Fruit fly (Drosophila melanogaster): ENCODE data around the gene CG33080.

CG33080 gene

DNA sequence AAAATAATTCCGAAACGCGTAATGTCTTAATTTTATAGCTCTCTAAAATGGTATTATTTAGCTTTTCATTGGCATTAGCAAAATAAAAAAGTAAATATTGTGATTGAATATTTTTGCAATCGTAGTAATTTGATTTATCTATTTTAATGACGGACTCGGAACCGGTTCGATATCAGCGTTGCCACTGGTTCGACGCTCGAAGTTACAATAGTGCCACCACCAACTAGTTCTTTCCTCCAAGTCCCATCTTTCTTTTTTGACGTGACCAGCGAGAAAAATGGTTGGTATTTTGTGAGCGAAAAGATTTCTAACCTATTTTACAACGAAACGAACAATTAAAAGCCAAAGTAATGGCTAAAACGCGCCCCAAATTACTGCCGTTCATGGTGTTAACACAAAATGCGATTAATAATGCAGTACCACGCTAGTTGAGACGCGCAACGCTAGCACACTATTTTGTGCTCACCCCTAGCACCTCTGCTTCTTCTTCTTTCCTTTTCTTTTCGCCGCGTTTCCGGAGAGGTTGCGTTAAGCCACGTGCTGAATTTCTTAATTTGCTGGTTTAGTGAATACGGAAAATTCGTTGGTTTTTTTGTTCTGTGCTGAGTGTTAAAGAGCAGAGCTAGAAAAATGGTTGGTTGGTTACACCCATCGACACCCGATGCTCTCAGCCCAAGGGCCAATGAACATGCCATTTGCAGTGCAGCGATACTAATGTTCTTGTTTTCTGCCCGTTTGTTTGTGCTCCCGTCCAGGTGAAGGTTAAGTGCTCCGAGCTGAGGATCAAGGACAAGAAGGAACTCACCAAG is 45.1 kb downstream of the CG33080 start, which contains the start of gene RpL35 (continued):
- TF ChIP-seq Spps (tag; optimal IDR thresholded peaks at IDR 0.05), result peak; percentile 17
- no peak for TF ChIP-seq CG12155 (GFP tag; optimal IDR thresholded peaks at IDR 0.05)
- TF ChIP-seq pho (GFP tag; optimal IDR thresholded peaks at IDR 0.05), result no peak
- peak; percentile 20 for TF ChIP-seq CG1529 (GFP tag; optimal IDR thresholded peaks at IDR 0.05)
- TF ChIP-seq CG9932 (GFP tag; IDR thresholded peaks at IDR 0.05), result peak; percentile 24; the same call in 1 of the 2 replicates
- TF ChIP-seq CG8290 (GFP tag; optimal IDR thresholded peaks at IDR 0.05), result no peak
- peak in 1 of 2 experiments; percentile 41 for TF ChIP-seq CG8290 (tag; optimal IDR thresholded peaks at IDR 0.05)
- no peak for TF ChIP-seq esg (GFP tag; conservative IDR thresholded peaks at IDR 0.05)
- TF ChIP-seq CG6254 (GFP tag; optimal IDR thresholded peaks at IDR 0.05), result peak; percentile 35
- peak; percentile 49 for TF ChIP-seq PHDP (tag; optimal IDR thresholded peaks at IDR 0.05)
- no peak for TF ChIP-seq Elba2 (GFP tag; optimal IDR thresholded peaks at IDR 0.05)
- no peak for TF ChIP-seq CG2129 (GFP tag; IDR thresholded peaks at IDR 0.05; ENCODE audit: partially characterized antibody)
- no peak for TF ChIP-seq ind (GFP tag; optimal IDR thresholded peaks at IDR 0.05)
- TF ChIP-seq nom (GFP tag; optimal IDR thresholded peaks at IDR 0.05), result peak; percentile 77
- no peak for TF ChIP-seq Lpt (GFP tag; optimal IDR thresholded peaks at IDR 0.05)
- no peak for TF ChIP-seq CG4707 (GFP tag; optimal IDR thresholded peaks at IDR 0.05)
- peak; percentile 65 for TF ChIP-seq Fer1 (GFP tag; optimal IDR thresholded peaks at IDR 0.05)
- peak; percentile 47 for TF ChIP-seq CG13624 (GFP tag; optimal IDR thresholded peaks at IDR 0.05)
- TF ChIP-seq CG16815 (GFP tag; optimal IDR thresholded peaks at IDR 0.05), result no peak
- peak; percentile 12 for TF ChIP-seq Xbp1 (GFP tag; optimal IDR thresholded peaks at IDR 0.05)
- TF ChIP-seq CG18619 (GFP tag; optimal IDR thresholded peaks at IDR 0.05), result peak; percentile 33
- peak; percentile 47; the same call in 1 of the 3 replicates for TF ChIP-seq zfh1 (GFP tag; IDR thresholded peaks at IDR 0.05)
- TF ChIP-seq Mrtf (GFP tag; IDR thresholded peaks at IDR 0.05), result no peak
- peak; percentile 29 for TF ChIP-seq CG4854 (GFP tag; optimal IDR thresholded peaks at IDR 0.05)
- no peak for TF ChIP-seq Tbp (GFP tag; optimal IDR thresholded peaks at IDR 0.05)
- peak; percentile 25 for TF ChIP-seq HLH54F (GFP tag; optimal IDR thresholded peaks at IDR 0.05)
- TF ChIP-seq C15 (GFP tag; IDR thresholded peaks at IDR 0.05), result no peak
- no peak for TF ChIP-seq hb (GFP tag; IDR thresholded peaks at IDR 0.05; ENCODE audit: partially characterized antibody)
- peak; percentile 2 for TF ChIP-seq Oli (tag; optimal IDR thresholded peaks at IDR 0.05)
- TF ChIP-seq Six4 (GFP tag; optimal IDR thresholded peaks at IDR 0.05), result no peak
- 0 out of 2 replicates have a peak, but pooled peaks have one; percentile 29 for TF ChIP-seq crol (GFP tag; IDR thresholded peaks at IDR 0.05)
- TF ChIP-seq Dip2 (GFP tag; IDR thresholded peaks at IDR 0.05), result no peak
- TF ChIP-seq Dp (GFP tag; optimal IDR thresholded peaks at IDR 0.05), result no peak
- TF ChIP-seq CG10366 (GFP tag; IDR thresholded peaks at IDR 0.05), result no peak
- TF ChIP-seq klu (GFP tag; IDR thresholded peaks at IDR 0.05), result no peak
- TF ChIP-seq CG4424 (GFP tag; optimal IDR thresholded peaks at IDR 0.05), result peak; percentile 12
- no peak for TF ChIP-seq CG17802 (tag; optimal IDR thresholded peaks at IDR 0.05)
- TF ChIP-seq caup (GFP tag; optimal IDR thresholded peaks at IDR 0.05; ENCODE audit: severe bottlenecking), result peak; percentile 70
- no peak for TF ChIP-seq Abd-B (GFP tag; optimal IDR thresholded peaks at IDR 0.05)
- TF ChIP-seq Dref (GFP tag; IDR thresholded peaks at IDR 0.05), result peak; percentile 60
- no peak for TF ChIP-seq tll (GFP tag; optimal IDR thresholded peaks at IDR 0.05)
- peak; percentile 38; the same call in 1 of the 3 replicates for TF ChIP-seq vnd (GFP tag; IDR thresholded peaks at IDR 0.05; ENCODE audit: partially characterized antibody)
- TF ChIP-seq CG11696 (GFP tag; IDR thresholded peaks at IDR 0.05), result no peak
- TF ChIP-seq CG7357 (GFP tag; IDR thresholded peaks at IDR 0.05), result no peak
- 0 out of 2 replicates have a peak, but pooled peaks have one; percentile 19 for TF ChIP-seq wdn (GFP tag; IDR thresholded peaks at IDR 0.05)
- peak; percentile 54 for TF ChIP-seq Asciz (GFP tag; optimal IDR thresholded peaks at IDR 0.05)
- TF ChIP-seq Hr39 (optimal IDR thresholded peaks at IDR 0.05), result no peak
- TF ChIP-seq chinmo (GFP tag; IDR thresholded peaks at IDR 0.05; ENCODE audit: partially characterized antibody), result no peak
- TF ChIP-seq salm (tag; optimal IDR thresholded peaks at IDR 0.05), result peak; percentile 33
- peak; percentile 21 for TF ChIP-seq bcd (GFP tag; optimal IDR thresholded peaks at IDR 0.05)

Data from whole organism, embryonic.